Fruit fly (Drosophila melanogaster) whole organism, embryonic: Measurements from ENCODE around the gene CG12147.

ENCODE experiments used
- Aef1 ChIP-seq: fragments of 200-800 bp; sonication (Bioruptor generic); IDR thresholded peaks from 3 replicates; pipeline ENCODE4 v1.3.6; 2022; ENCODE audit warnings: missing biosample characterization, missing genetic modification characterization
- Asciz ChIP-seq: fragments of 200-800 bp; sonication (Bioruptor generic); optimal IDR thresholded peaks from 2 replicates; lab custom pipeline; 2017; ENCODE audit warnings: missing biosample characterization, mild to moderate bottlenecking, missing genetic modification characterization, missing genetic modification reagents
- B-H2 ChIP-seq: fragments of 200-800 bp; sonication (Bioruptor generic); optimal IDR thresholded peaks from 2 replicates; lab custom pipeline; 2018; ENCODE audit warnings: missing biosample characterization, mild to moderate bottlenecking, missing genetic modification characterization
- CG10209 ChIP-seq: fragments of 200-800 bp; sonication (Bioruptor generic); optimal IDR thresholded peaks from 3 replicates; lab custom pipeline; 2017; ENCODE audit warnings: missing biosample characterization, mild to moderate bottlenecking, missing genetic modification characterization, missing genetic modification reagents
- CG10979 ChIP-seq: fragments of 200-800 bp; sonication (Bioruptor generic); optimal IDR thresholded peaks from 2 replicates; lab custom pipeline; 2018; ENCODE audit warnings: missing biosample characterization, mild to moderate bottlenecking, missing genetic modification characterization, moderate library complexity
- CG12219 ChIP-seq: fragments of 200-800 bp; sonication (Bioruptor generic); optimal IDR thresholded peaks from 3 replicates; lab custom pipeline; 2018; ENCODE audit warnings: missing biosample characterization, mild to moderate bottlenecking, missing genetic modification characterization
- CG14710 ChIP-seq: fragments of 200-800 bp; sonication (Bioruptor generic); optimal IDR thresholded peaks from 3 replicates; lab custom pipeline; 2019; ENCODE audit warnings: missing biosample characterization, mild to moderate bottlenecking, missing genetic modification characterization, moderate library complexity
- CG2199 ChIP-seq: fragments of 200-800 bp; sonication (Bioruptor generic); IDR thresholded peaks from 3 replicates; pipeline ENCODE4 v1.3.6; 2022; ENCODE audit warnings: missing biosample characterization, missing genetic modification characterization
- CG32532 ChIP-seq: fragments of 200-800 bp; sonication (Bioruptor generic); IDR thresholded peaks from 2 replicates; pipeline ENCODE4 v1.3.6; 2022; ENCODE audit warnings: missing biosample characterization, missing genetic modification characterization
- CG4360 ChIP-seq: fragments of 200-800 bp; sonication (Bioruptor generic); IDR thresholded peaks from 2 replicates; pipeline ENCODE4 v1.3.6; 2022; ENCODE audit warnings: missing biosample characterization, missing genetic modification characterization
- CG8765 ChIP-seq: fragments of 200-800 bp; sonication (Bioruptor generic); IDR thresholded peaks from 2 replicates; pipeline ENCODE4 v1.3.6; 2022; ENCODE audit warnings: missing biosample characterization, missing genetic modification characterization
- CG9817 ChIP-seq: fragments of 200-800 bp; sonication (Bioruptor generic); optimal IDR thresholded peaks from 2 replicates; lab custom pipeline; 2018; ENCODE audit warnings: missing biosample characterization, mild to moderate bottlenecking, missing genetic modification characterization, moderate library complexity
- D19B ChIP-seq: fragments of 200-800 bp; sonication (Bioruptor generic); optimal IDR thresholded peaks from 2 replicates; lab custom pipeline; 2017; ENCODE audit warnings: missing biosample characterization, mild to moderate bottlenecking, missing genetic modification characterization
- Deaf1 ChIP-seq: fragments of 200-800 bp; optimal IDR thresholded peaks from 3 replicates; lab custom pipeline; 2019; ENCODE audit warnings: missing biosample characterization, mild to moderate bottlenecking, missing genetic modification characterization, moderate library complexity
- E2f1 ChIP-seq: fragments of 200-800 bp; sonication (Bioruptor generic); IDR thresholded peaks from 2 replicates; pipeline ENCODE4 v1.3.6; 2022; ENCODE audit warnings: missing biosample characterization, missing genetic modification characterization
- E2f2 ChIP-seq: fragments of 200-800 bp; sonication (Bioruptor generic); IDR thresholded peaks from 2 replicates; pipeline ENCODE4 v1.3.6; 2022; ENCODE audit warnings: missing biosample characterization, missing genetic modification characterization
- Elba2 ChIP-seq: fragments of 200-800 bp; sonication (Bioruptor generic); optimal IDR thresholded peaks from 3 replicates; lab custom pipeline; 2016; ENCODE audit warnings: missing biosample characterization, missing genetic modification characterization
- HLHmδ ChIP-seq: fragments of 200-800 bp; sonication (Bioruptor generic); optimal IDR thresholded peaks from 2 replicates; lab custom pipeline; 2018; ENCODE audit warnings: missing biosample characterization, mild to moderate bottlenecking, missing genetic modification characterization, moderate library complexity
- Jarid2 ChIP-seq: fragments of 200-800 bp; sonication (Bioruptor generic); optimal IDR thresholded peaks from 3 replicates; lab custom pipeline; 2017; ENCODE audit warnings: mild to moderate bottlenecking, missing biosample characterization, missing genetic modification reagents, missing genetic modification characterization
- MBD-R2 ChIP-seq: fragments of 200-800 bp; sonication (Bioruptor generic); IDR thresholded peaks from 2 replicates; pipeline ENCODE4 v1.3.6; 2022; ENCODE audit warnings: missing biosample characterization, missing genetic modification characterization
- Mes4 ChIP-seq: fragments of 200-800 bp; sonication (Bioruptor generic); optimal IDR thresholded peaks from 2 replicates; lab custom pipeline; 2016; ENCODE audit warnings: missing biosample characterization, missing genetic modification characterization
- Opbp ChIP-seq: fragments of 200-800 bp; sonication (Bioruptor generic); IDR thresholded peaks from 3 replicates; pipeline ENCODE4 v1.3.6; 2022; ENCODE audit warnings: missing biosample characterization, missing genetic modification characterization; ENCODE audit not compliant: partially characterized antibody
- Optix ChIP-seq: fragments of 200-800 bp; sonication (Bioruptor generic); IDR thresholded peaks from 3 replicates; pipeline ENCODE4 v1.3.6; 2022; ENCODE audit warnings: missing biosample characterization, missing genetic modification characterization
- Side ChIP-seq: fragments of 200-800 bp; sonication (Bioruptor generic); optimal IDR thresholded peaks from 2 replicates; lab custom pipeline; 2016; ENCODE audit warnings: missing biosample characterization, missing genetic modification characterization
- Taf1 ChIP-seq: fragments of 200-800 bp; sonication (Bioruptor generic); IDR thresholded peaks from 2 replicates; pipeline ENCODE4 v1.3.6; 2022; ENCODE audit warnings: missing biosample characterization, missing genetic modification characterization
- Tbp ChIP-seq: fragments of >200 bp; optimal IDR thresholded peaks from 2 replicates; lab custom pipeline; 2018; ENCODE audit warnings: missing biosample characterization, missing genetic modification characterization
- bcd ChIP-seq: fragments of 200-800 bp; sonication (Bioruptor generic); optimal IDR thresholded peaks from 2 replicates; lab custom pipeline; 2017; ENCODE audit warnings: missing biosample characterization, mild to moderate bottlenecking, missing genetic modification characterization
- bsh ChIP-seq, 2 experiments: fragments of 200-800 bp; sonication (Bioruptor generic); optimal IDR thresholded peaks; 2 replicates each; lab custom pipeline; 2017 to 2018; ENCODE audit warnings: mild to moderate bottlenecking in 2 of 2, missing biosample characterization in 2 of 2, missing genetic modification characterization in 2 of 2, moderate library complexity in 1 of 2
- cg ChIP-seq: fragments of 200-800 bp; sonication (Bioruptor generic); optimal IDR thresholded peaks from 3 replicates; lab custom pipeline; 2019; ENCODE audit warnings: missing biosample characterization, mild to moderate bottlenecking, missing genetic modification characterization, moderate library complexity
- da ChIP-seq: fragments of 200-800 bp; sonication (Bioruptor generic); optimal IDR thresholded peaks from 2 replicates; lab custom pipeline; 2016; ENCODE audit warnings: missing biosample characterization, missing genetic modification characterization
- dati ChIP-seq: fragments of 200-800 bp; sonication (Bioruptor generic); IDR thresholded peaks from 2 replicates; pipeline ENCODE4 v1.3.6; 2022; ENCODE audit warnings: missing biosample characterization, missing genetic modification characterization
- disco-r ChIP-seq: fragments of 200-800 bp; sonication (Bioruptor generic); optimal IDR thresholded peaks from 2 replicates; lab custom pipeline; 2016; ENCODE audit warnings: missing biosample characterization, missing genetic modification characterization
- dm ChIP-seq: fragments of 200-800 bp; sonication (Bioruptor generic); optimal IDR thresholded peaks from 3 replicates; lab custom pipeline; 2016; ENCODE audit warnings: missing biosample characterization, missing genetic modification characterization
- ems ChIP-seq: fragments of 200-800 bp; sonication (Bioruptor generic); optimal IDR thresholded peaks from 3 replicates; lab custom pipeline; 2016; ENCODE audit warnings: missing biosample characterization, missing genetic modification characterization
- en ChIP-seq: fragments of 200-800 bp; sonication (Bioruptor generic); optimal IDR thresholded peaks from 2 replicates; lab custom pipeline; 2016; ENCODE audit warnings: missing biosample characterization, missing genetic modification characterization
- eve ChIP-seq, 2 experiments: fragments of >200 bp; optimal IDR thresholded peaks; 2 replicates each; lab custom pipeline; 2017; ENCODE audit warnings: missing biosample characterization in 2 of 2, missing genetic modification characterization in 2 of 2
- fd3F ChIP-seq: fragments of 200-800 bp; sonication (Bioruptor generic); optimal IDR thresholded peaks from 2 replicates; lab custom pipeline; 2018; ENCODE audit warnings: missing biosample characterization, mild to moderate bottlenecking, missing genetic modification characterization, moderate library complexity
- grau ChIP-seq: fragments of 200-800 bp; optimal IDR thresholded peaks from 3 replicates; lab custom pipeline; 2019; ENCODE audit warnings: missing biosample characterization, mild to moderate bottlenecking, missing genetic modification characterization, moderate library complexity
- jing ChIP-seq: fragments of 200-800 bp; sonication (Bioruptor generic); optimal IDR thresholded peaks from 2 replicates; lab custom pipeline; 2018; ENCODE audit warnings: missing biosample characterization, mild to moderate bottlenecking, missing genetic modification characterization
- luna ChIP-seq: fragments of 200-800 bp; sonication (Bioruptor generic); optimal IDR thresholded peaks from 2 replicates; lab custom pipeline; 2016; ENCODE audit warnings: missing biosample characterization, missing genetic modification characterization
- nerfin-2 ChIP-seq: fragments of 200-800 bp; sonication (Bioruptor generic); IDR thresholded peaks from 2 replicates; pipeline ENCODE4 v1.3.6; 2022; ENCODE audit warnings: missing biosample characterization, missing genetic modification characterization; ENCODE audit not compliant: partially characterized antibody
- p53 ChIP-seq: fragments of 200-800 bp; sonication (Bioruptor generic); optimal IDR thresholded peaks from 2 replicates; lab custom pipeline; 2016; ENCODE audit warnings: missing biosample characterization, missing genetic modification characterization
- pfk ChIP-seq: fragments of 200-800 bp; sonication (Bioruptor generic); optimal IDR thresholded peaks from 2 replicates; lab custom pipeline; 2018; ENCODE audit warnings: missing biosample characterization, mild to moderate bottlenecking, missing genetic modification characterization, moderate library complexity
- pnt ChIP-seq: fragments of 200-800 bp; sonication (Bioruptor generic); optimal IDR thresholded peaks from 3 replicates; lab custom pipeline; 2016; ENCODE audit warnings: missing biosample characterization, missing genetic modification characterization
- rib ChIP-seq: fragments of 200-800 bp; sonication (Bioruptor generic); IDR thresholded peaks from 2 replicates; pipeline ENCODE4 v1.3.6; 2022; ENCODE audit warnings: missing biosample characterization, missing genetic modification characterization
- salm ChIP-seq: fragments of 200-800 bp; sonication (Bioruptor generic); optimal IDR thresholded peaks from 2 replicates; lab custom pipeline; 2018; ENCODE audit warnings: missing biosample characterization, mild to moderate bottlenecking, missing genetic modification characterization
- schlank ChIP-seq: fragments of 200-800 bp; sonication (Bioruptor generic); optimal IDR thresholded peaks from 2 replicates; lab custom pipeline; 2018; ENCODE audit warnings: missing biosample characterization, mild to moderate bottlenecking, missing genetic modification characterization
- shn ChIP-seq: fragments of 200-800 bp; sonication (Bioruptor generic); optimal IDR thresholded peaks from 3 replicates; lab custom pipeline; 2016; ENCODE audit warnings: missing biosample characterization, missing genetic modification characterization
- sim ChIP-seq: fragments of 200-800 bp; sonication (Bioruptor generic); IDR thresholded peaks from 2 replicates; pipeline ENCODE4 v1.3.6; 2022; ENCODE audit warnings: missing biosample characterization, missing genetic modification characterization
- sqz ChIP-seq: fragments of 200-800 bp; sonication (Bioruptor generic); optimal IDR thresholded peaks from 3 replicates; lab custom pipeline; 2018; ENCODE audit warnings: missing biosample characterization, mild to moderate bottlenecking, missing genetic modification characterization
- tup ChIP-seq: fragments of 200-800 bp; sonication (Bioruptor generic); optimal IDR thresholded peaks from 2 replicates; lab custom pipeline; 2016; ENCODE audit warnings: missing biosample characterization, mild to moderate bottlenecking, missing genetic modification characterization, moderate library complexity
- vnd ChIP-seq: fragments of 200-800 bp; sonication (Bioruptor generic); IDR thresholded peaks from 3 replicates; pipeline ENCODE4 v1.3.6; 2022; ENCODE audit warnings: missing biosample characterization, missing genetic modification characterization; ENCODE audit not compliant: partially characterized antibody

The CG12147 gene

DNA sequence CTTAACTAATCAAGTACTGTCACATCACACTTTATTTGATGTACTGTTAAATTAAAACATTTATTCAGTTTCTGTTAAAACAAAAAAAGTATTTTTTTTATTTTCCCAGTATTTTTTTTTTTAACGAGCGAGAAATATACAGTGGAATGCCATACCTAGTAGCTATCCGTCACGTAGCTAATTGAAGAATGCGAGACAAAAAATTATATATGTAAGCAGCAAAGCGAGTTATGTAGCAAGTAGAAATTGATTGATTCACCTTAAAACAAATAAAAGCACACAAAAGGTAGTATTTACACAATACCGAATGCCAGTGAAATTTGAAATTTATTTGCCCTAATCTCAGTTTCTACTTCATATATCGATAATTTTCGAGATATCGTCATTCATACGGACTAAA lies 11.7 kb upstream of the CG12147 start (continued):
- TF ChIP-seq da (no peak), CG8765 (no peak), disco-r (GFP tag; lab: Kevin White, UChicago) (no peak), CG9817 (tag; lab: Kevin White, UChicago) (peak; percentile 1), Aef1 (GFP tag; lab: Robert Waterston, UW) (no peak), MBD-R2 (peak; percentile 60; the same call in 1 of the 2 replicates), bsh (GFP tag; optimal IDR thresholded peaks at IDR 0.05; lab: Kevin White, UChicago) (no peak), pfk (GFP tag; lab: Kevin White, UChicago) (no peak), CG10209 (GFP tag; lab: Kevin White, UChicago) (no peak), tup (GFP tag; lab: Kevin White, UChicago) (no peak), rib (no peak), Taf1 (GFP tag; lab: Robert Waterston, UW) (no peak), eve (GFP tag; optimal IDR thresholded peaks at IDR 0.05; lab: Kevin White, UChicago) (no peak), dm (GFP tag; lab: Kevin White, UChicago) (no peak), Jarid2 (GFP tag; lab: Kevin White, UChicago) (peak; percentile 6), Asciz (GFP tag; lab: Kevin White, UChicago) (no peak), CG12219 (no peak), D19B (GFP tag; lab: Kevin White, UChicago) (no peak), CG2199 (GFP tag; lab: Robert Waterston, UW) (peak; percentile 87), p53 (GFP tag; lab: Kevin White, UChicago) (no peak), pnt (GFP tag; lab: Kevin White, UChicago) (no peak), jing (GFP tag; lab: Kevin White, UChicago) (no peak), Opbp (GFP tag; lab: Robert Waterston, UW) (0 out of 3 replicates have a peak, but pooled peaks have one; percentile 18), fd3F (GFP tag; lab: Kevin White, UChicago) (no peak), schlank (no peak), cg (no peak), E2f2 (GFP tag; lab: Robert Waterston, UW) (no peak; the same call in 1 of the 2 replicates), Elba2 (no peak), nerfin-2 (no peak), ems (no peak), E2f1 (GFP tag; lab: Robert Waterston, UW) (no peak), CG14710 (tag; lab: Kevin White, UChicago) (no peak), HLHmδ (GFP tag; lab: Kevin White, UChicago) (no peak), CG32532 (GFP tag; lab: Robert Waterston, UW) (no peak), CG10979 (tag; lab: Kevin White, UChicago) (no peak), sqz (peak; percentile 82), luna (GFP tag; lab: Kevin White, UChicago) (no peak), CG4360 (no peak), Side (no peak), grau (tag; lab: Kevin White, UChicago) (no peak), Tbp (GFP tag; lab: Kevin White, UChicago) (no peak), bcd (GFP tag; lab: Kevin White, UChicago) (peak; percentile 19), dati (GFP tag; lab: Robert Waterston, UW) (no peak), Deaf1 (tag; lab: Kevin White, UChicago) (no peak), Mes4 (GFP tag; lab: Kevin White, UChicago) (no peak), shn (GFP tag; lab: Kevin White, UChicago) (no peak), en (GFP tag; lab: Kevin White, UChicago) (no peak), Optix (no peak), vnd (GFP tag; lab: Robert Waterston, UW) (no peak), sim (GFP tag; lab: Robert Waterston, UW) (no peak), B-H2 (GFP tag; lab: Kevin White, UChicago) (no peak), salm (tag; lab: Kevin White, UChicago) (no peak)
